Fruit fly (Drosophila melanogaster): Measurements from ENCODE around the gene CG3982.

The CG3982 gene

dm6 chr3L:9455819-9456388 lies 38.7 kb upstream of the CG3982 start, which contains the start of the genes phol and CG3552 (continued):
- TF ChIP-seq D (optimal IDR thresholded peaks at IDR 0.05): no peak
- no peak for TF ChIP-seq D (GFP tag; optimal IDR thresholded peaks at IDR 0.05)
- TF ChIP-seq CG3838 (GFP tag; optimal IDR thresholded peaks at IDR 0.05): no peak
- TF ChIP-seq Hey (tag; optimal IDR thresholded peaks at IDR 0.05): no peak
- no peak for TF ChIP-seq dan (GFP tag; IDR thresholded peaks at IDR 0.05)
- TF ChIP-seq CG11695 (GFP tag; IDR thresholded peaks at IDR 0.05): no peak
- TF ChIP-seq Hr78 (GFP tag; optimal IDR thresholded peaks at IDR 0.05): no peak
- TF ChIP-seq h (optimal IDR thresholded peaks at IDR 0.05): no peak
- TF ChIP-seq CG2875 (GFP tag; optimal IDR thresholded peaks at IDR 0.05): no peak
- TF ChIP-seq jigr1 (GFP tag; IDR thresholded peaks at IDR 0.05): no peak
- TF ChIP-seq Lhr (GFP tag; optimal IDR thresholded peaks at IDR 0.05): no peak
- TF ChIP-seq C15 (GFP tag; IDR thresholded peaks at IDR 0.05): no peak
- TF ChIP-seq CG9609 (GFP tag; optimal IDR thresholded peaks at IDR 0.05): no peak
- peak; percentile 48 for TF ChIP-seq CG10267 (tag; optimal IDR thresholded peaks at IDR 0.05)
- TF ChIP-seq D19A (tag; optimal IDR thresholded peaks at IDR 0.05): no peak
- no peak for TF ChIP-seq CG1024 (GFP tag; IDR thresholded peaks at IDR 0.05)
- no peak for TF ChIP-seq seq (GFP tag; IDR thresholded peaks at IDR 0.05)
- no peak for TF ChIP-seq CG4707 (GFP tag; optimal IDR thresholded peaks at IDR 0.05)
- TF ChIP-seq CG3281 (GFP tag; optimal IDR thresholded peaks at IDR 0.05): no peak
- TF ChIP-seq CG30020 (tag; optimal IDR thresholded peaks at IDR 0.05): peak; percentile 59
- TF ChIP-seq CG2120 (GFP tag; optimal IDR thresholded peaks at IDR 0.05): peak; percentile 40
- no peak for TF ChIP-seq stc (GFP tag; IDR thresholded peaks at IDR 0.05)
- no peak for TF ChIP-seq al (GFP tag; IDR thresholded peaks at IDR 0.05)
- TF ChIP-seq psq (GFP tag; optimal IDR thresholded peaks at IDR 0.05): no peak
- peak; percentile 21 for TF ChIP-seq shn (GFP tag; optimal IDR thresholded peaks at IDR 0.05)
- 0 out of 2 replicates have a peak, but pooled peaks have one; percentile 6 for TF ChIP-seq sob (GFP tag; IDR thresholded peaks at IDR 0.05)
- TF ChIP-seq TFAM (GFP tag; optimal IDR thresholded peaks at IDR 0.05): no peak
- TF ChIP-seq CG13296 (GFP tag; optimal IDR thresholded peaks at IDR 0.05): peak; percentile 9
- TF ChIP-seq CG9437 (GFP tag; optimal IDR thresholded peaks at IDR 0.05): peak; percentile 29
- no peak for TF ChIP-seq CG13123 (GFP tag; optimal IDR thresholded peaks at IDR 0.05)
- no peak for TF ChIP-seq ap (GFP tag; IDR thresholded peaks at IDR 0.05)
- TF ChIP-seq CG4282 (GFP tag; optimal IDR thresholded peaks at IDR 0.05): no peak
- TF ChIP-seq CG4730 (GFP tag; IDR thresholded peaks at IDR 0.05): no peak
- 0 out of 3 replicates have a peak, but pooled peaks have one; percentile 41 for TF ChIP-seq CG34224 (GFP tag; IDR thresholded peaks at IDR 0.05; ENCODE audit: partially characterized antibody)
- TF ChIP-seq grn (GFP tag; optimal IDR thresholded peaks at IDR 0.05): no peak
- TF ChIP-seq exex (tag; optimal IDR thresholded peaks at IDR 0.05): no peak
- no peak for TF ChIP-seq Hmx (GFP tag; optimal IDR thresholded peaks at IDR 0.05)
- peak; percentile 22 for TF ChIP-seq CG13894 (tag; optimal IDR thresholded peaks at IDR 0.05)
- no peak for TF ChIP-seq CG7987 (GFP tag; optimal IDR thresholded peaks at IDR 0.05)
- TF ChIP-seq aop (GFP tag; IDR thresholded peaks at IDR 0.05): no peak
- TF ChIP-seq Optix (GFP tag; IDR thresholded peaks at IDR 0.05): no peak
- no peak for TF ChIP-seq fd64A (GFP tag; optimal IDR thresholded peaks at IDR 0.05)
- no peak for TF ChIP-seq NC2α (GFP tag; optimal IDR thresholded peaks at IDR 0.05)
- peak; percentile 82 for TF ChIP-seq Med (GFP tag)
- no peak for TF ChIP-seq CG18619 (GFP tag; optimal IDR thresholded peaks at IDR 0.05)
- TF ChIP-seq fu2 (GFP tag; optimal IDR thresholded peaks at IDR 0.05): peak; percentile 18
- no peak for TF ChIP-seq oc (tag; optimal IDR thresholded peaks at IDR 0.05)
- no peak for TF ChIP-seq Fer1 (GFP tag; optimal IDR thresholded peaks at IDR 0.05)
- no peak for TF ChIP-seq pb (GFP tag; optimal IDR thresholded peaks at IDR 0.05)
- TF ChIP-seq nom (GFP tag; optimal IDR thresholded peaks at IDR 0.05): no peak
- TF ChIP-seq CG17829 (tag; optimal IDR thresholded peaks at IDR 0.05): peak; percentile 35
- TF ChIP-seq HmgD (GFP tag; optimal IDR thresholded peaks at IDR 0.05): no peak

All from whole organism, embryonic.